Fruit fly (Drosophila melanogaster) Kc167 (cell line): Measurements from ENCODE around the gene CG42613.

Source experiments
- Myc ChIP-seq: fragments of >200 bp; optimal IDR thresholded peaks from 2 replicates; lab custom pipeline; 2017; ENCODE audit warnings: missing external identifiers
- Sin3A ChIP-seq: fragments of >200 bp; optimal IDR thresholded peaks from 2 replicates; lab custom pipeline; 2018; ENCODE audit warnings: missing external identifiers
- h ChIP-seq: fragments of >200 bp; optimal IDR thresholded peaks from 3 replicates; lab custom pipeline; 2018; ENCODE audit warnings: missing external identifiers
- insv ChIP-seq: fragments of >200 bp; optimal IDR thresholded peaks from 3 replicates; lab custom pipeline; 2018; ENCODE audit warnings: missing external identifiers
- psq ChIP-seq: fragments of >200 bp; optimal IDR thresholded peaks from 2 replicates; lab custom pipeline; 2017; ENCODE audit warnings: missing external identifiers
- ttk ChIP-seq: sonication (Bioruptor generic); optimal IDR thresholded peaks from 2 replicates; lab custom pipeline; 2017; ENCODE audit warnings: missing external identifiers

Gene CG42613

dm6 chr3R:18913856-18914593 lies 15.0 kb upstream of the CG42613 start:
- TF ChIP-seq ttk (lab: Kevin White, UChicago) (no peak), h (lab: Kevin White, UChicago) (no peak), insv (lab: Kevin White, UChicago) (no peak), Myc (lab: Kevin White, UChicago) (no peak), Sin3A (lab: Kevin White, UChicago) (no peak), psq (lab: Kevin White, UChicago) (no peak)

DNA sequence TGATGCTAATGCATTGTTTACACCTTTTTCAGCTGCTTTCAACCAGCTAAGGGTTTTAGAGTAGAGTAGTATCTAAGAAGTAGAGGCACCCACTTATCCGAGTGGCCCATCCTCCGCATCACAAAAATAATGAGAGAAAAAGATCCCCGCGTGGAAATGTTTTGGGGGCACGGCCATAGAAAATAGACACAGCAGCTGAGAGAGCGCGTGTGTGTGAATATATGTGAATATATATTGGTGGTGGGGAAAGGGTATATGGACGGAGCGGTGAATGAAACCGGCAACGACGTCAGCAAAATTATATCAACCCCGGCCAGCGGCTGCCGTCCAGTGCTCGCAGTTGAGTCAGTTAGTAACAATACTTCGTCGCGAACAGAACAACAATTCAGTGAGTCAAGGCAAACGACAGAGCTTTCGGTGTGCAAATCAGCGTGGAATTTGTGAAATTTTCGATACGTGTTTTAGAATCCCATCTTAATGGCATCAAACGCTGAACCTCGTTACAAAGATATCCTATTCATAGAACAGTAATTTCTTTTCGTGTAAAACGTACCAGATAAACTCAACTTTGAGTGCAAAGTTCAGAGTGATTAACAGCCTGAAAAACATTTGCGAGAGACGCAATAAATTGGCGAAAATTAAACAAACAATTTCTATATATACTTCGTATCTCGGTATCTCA lies 14.3 kb upstream of the CG42613 start, which contains the start of gene Xrp1:
TSS of gene Xrp1 (plus strand) at position 375 of the 682 bp plus-strand sequence.
- TF ChIP-seq h (lab: Kevin White, UChicago) = no peak
- no peak for TF ChIP-seq Myc (lab: Kevin White, UChicago)
- no peak for TF ChIP-seq insv (lab: Kevin White, UChicago)
- TF ChIP-seq psq (lab: Kevin White, UChicago) = no peak
- no peak for TF ChIP-seq ttk (lab: Kevin White, UChicago)
- no peak for TF ChIP-seq Sin3A (lab: Kevin White, UChicago)

- TF ChIP-seq insv (lab: Kevin White, UChicago) = no peak
Measured at dm6 chr3R:18915644-18916194, 13.3 kb upstream of the CG42613 start.

- no peak for TF ChIP-seq ttk (lab: Kevin White, UChicago)
- no peak for TF ChIP-seq h (lab: Kevin White, UChicago)
- TF ChIP-seq insv (lab: Kevin White, UChicago) = no peak
- TF ChIP-seq Sin3A (lab: Kevin White, UChicago) = no peak
- no peak for TF ChIP-seq psq (lab: Kevin White, UChicago)
- TF ChIP-seq Myc (lab: Kevin White, UChicago) = no peak
Measured at dm6 chr3R:18916715-18917253, 12.2 kb upstream of the CG42613 start.

dm6 chr3R:18917976-18918871 lies 10.8 kb upstream of the CG42613 start:
- TF ChIP-seq Sin3A (lab: Kevin White, UChicago) = no peak
- TF ChIP-seq ttk (lab: Kevin White, UChicago) = no peak
- TF ChIP-seq psq (lab: Kevin White, UChicago) = no peak
- TF ChIP-seq insv (lab: Kevin White, UChicago) = no peak
- TF ChIP-seq Myc (lab: Kevin White, UChicago) = no peak
- no peak for TF ChIP-seq h (lab: Kevin White, UChicago)

dm6 chr3R:18918872-18919339 lies 10.1 kb upstream of the CG42613 start:
- TF ChIP-seq insv (lab: Kevin White, UChicago) (no peak), h (lab: Kevin White, UChicago) (no peak), ttk (lab: Kevin White, UChicago) (no peak), Myc (lab: Kevin White, UChicago) (no peak), Sin3A (lab: Kevin White, UChicago) (no peak), psq (lab: Kevin White, UChicago) (no peak)

DNA sequence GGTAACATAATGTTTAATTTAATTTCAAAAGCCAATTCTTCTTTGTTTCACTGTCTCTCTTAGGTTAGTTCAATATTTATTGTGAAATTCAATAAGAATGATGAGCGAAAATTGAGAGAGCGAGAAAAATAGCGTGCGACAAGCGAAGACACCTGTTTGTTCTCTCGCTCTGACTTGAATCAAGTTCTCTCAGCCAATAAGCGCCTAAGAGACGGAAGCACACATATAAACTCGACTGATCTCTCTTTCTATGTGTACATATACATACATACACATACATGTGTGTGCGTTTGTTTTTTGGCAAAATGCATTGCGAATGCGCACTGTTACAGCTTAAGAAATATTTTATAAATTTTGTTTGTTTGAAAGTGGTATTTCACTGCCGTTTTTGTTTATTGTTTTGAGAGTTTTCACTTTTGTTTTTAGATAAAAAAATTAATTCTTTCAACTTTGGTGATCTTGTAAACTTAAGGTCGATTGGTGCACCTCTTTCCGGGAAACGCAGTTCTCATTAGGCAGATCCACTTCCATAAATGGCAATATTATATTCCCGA lies 5.7 kb upstream of the CG42613 start:
- no peak for TF ChIP-seq h (lab: Kevin White, UChicago)
- TF ChIP-seq Myc (lab: Kevin White, UChicago) = no peak
- TF ChIP-seq ttk (lab: Kevin White, UChicago) = no peak

DNA sequence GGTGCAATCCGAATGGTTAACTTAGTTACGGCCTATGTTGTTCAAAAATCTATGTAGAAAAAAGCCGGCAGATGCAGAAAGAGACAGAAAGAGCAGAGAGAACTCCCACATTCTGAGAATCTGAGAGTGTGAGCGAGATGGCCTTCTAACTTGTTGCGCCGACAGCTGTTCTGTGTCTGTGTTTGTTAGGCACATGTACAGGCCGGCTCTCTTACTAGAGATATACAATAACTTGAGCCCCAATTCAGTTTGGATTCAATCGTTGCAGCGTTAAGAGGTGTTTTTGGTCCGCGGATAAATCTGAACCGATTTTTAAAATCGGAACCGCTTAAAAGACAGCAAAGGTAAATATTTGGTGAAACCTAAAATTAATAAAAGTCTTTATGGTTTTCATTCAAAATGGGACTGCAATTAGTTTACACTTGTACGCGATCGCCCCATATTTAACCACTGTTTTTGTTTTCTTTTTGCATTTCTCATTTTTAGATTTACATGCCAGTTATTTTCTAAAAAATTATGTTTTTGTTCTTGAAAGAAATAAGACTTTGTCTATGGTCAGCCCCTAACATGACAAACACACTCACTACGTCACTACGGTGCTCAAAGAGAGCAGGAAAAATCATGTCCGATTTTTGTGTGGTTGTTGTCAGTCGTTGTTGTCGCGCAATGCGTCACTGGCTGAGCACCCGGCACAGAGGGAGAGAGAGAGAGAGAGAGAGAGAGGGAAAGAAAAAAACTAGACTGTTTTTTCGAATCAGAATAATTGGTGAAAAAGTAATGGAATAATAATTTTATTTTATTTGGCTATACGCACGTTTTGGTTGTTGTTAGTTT lies 5.0 kb upstream of the CG42613 start:
- no peak for TF ChIP-seq Myc (lab: Kevin White, UChicago)
- TF ChIP-seq h (lab: Kevin White, UChicago) = no peak
- no peak for TF ChIP-seq Sin3A (lab: Kevin White, UChicago)
- TF ChIP-seq insv (lab: Kevin White, UChicago) = no peak
- no peak for TF ChIP-seq ttk (lab: Kevin White, UChicago)
- no peak for TF ChIP-seq psq (lab: Kevin White, UChicago)

dm6 chr3R:18924636-18924977 lies 4.4 kb upstream of the CG42613 start:
- no peak for TF ChIP-seq insv (lab: Kevin White, UChicago)
- no peak for TF ChIP-seq Myc (lab: Kevin White, UChicago)
- TF ChIP-seq Sin3A (lab: Kevin White, UChicago) = no peak
- no peak for TF ChIP-seq ttk (lab: Kevin White, UChicago)
- no peak for TF ChIP-seq h (lab: Kevin White, UChicago)
- no peak for TF ChIP-seq psq (lab: Kevin White, UChicago)
